Fruit fly (Drosophila melanogaster): ENCODE data around the gene CG9951.

DNA sequence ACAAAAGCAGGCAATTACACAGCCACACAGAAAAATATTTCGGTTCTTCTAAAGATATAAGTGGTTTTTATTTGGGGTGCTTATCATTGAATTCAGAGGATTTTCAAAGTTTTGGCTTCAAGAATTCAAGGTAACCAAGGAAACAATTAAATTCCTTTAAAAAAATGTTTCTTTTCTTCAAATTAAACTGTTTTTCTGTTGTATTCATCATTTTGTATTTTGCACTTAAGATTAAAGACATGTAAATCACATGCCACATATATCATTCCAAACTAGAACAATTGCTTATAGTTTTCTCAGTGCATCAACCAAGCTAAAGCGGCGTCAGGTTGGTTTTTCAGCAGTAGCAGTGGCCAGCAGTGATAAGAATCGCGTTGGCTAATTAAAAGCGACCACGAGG is 22.4 kb upstream of the CG9951 start:
- TF ChIP-seq CG8478 (optimal IDR thresholded peaks at IDR 0.05): no peak
- no peak for TF ChIP-seq CTCF (optimal IDR thresholded peaks at IDR 0.05)
